Fruit fly (Drosophila melanogaster) whole organism, embryonic: ENCODE measurements around the gene DnaJ-1.

Source experiments
- Aef1 ChIP-seq: fragments of 200-800 bp; sonication (Bioruptor generic); IDR thresholded peaks from 3 replicates; pipeline ENCODE4 v1.3.6; 2022; ENCODE audit warnings: missing biosample characterization, missing genetic modification characterization
- Atf6 ChIP-seq: fragments of 200-800 bp; sonication (Bioruptor generic); IDR thresholded peaks from 2 replicates; pipeline ENCODE4 v1.3.6; 2022; ENCODE audit warnings: missing biosample characterization, missing genetic modification characterization
- BEAF-32 ChIP-seq: fragments of 200-800 bp; sonication (Bioruptor generic); optimal IDR thresholded peaks from 3 replicates; lab custom pipeline; 2017; ENCODE audit warnings: missing biosample characterization, missing genetic modification characterization, mild to moderate bottlenecking, moderate library complexity, missing genetic modification reagents
- CG11723 ChIP-seq: fragments of 200-800 bp; sonication (Bioruptor generic); optimal IDR thresholded peaks from 2 replicates; lab custom pipeline; 2017; ENCODE audit warnings: missing biosample characterization, mild to moderate bottlenecking, missing genetic modification characterization
- CG1233 ChIP-seq: fragments of 200-800 bp; sonication (Bioruptor generic); optimal IDR thresholded peaks from 4 replicates; lab custom pipeline; 2018; ENCODE audit warnings: missing biosample characterization, mild to moderate bottlenecking, missing genetic modification characterization
- CG18011 ChIP-seq: fragments of 200-800 bp; sonication (Bioruptor generic); optimal IDR thresholded peaks from 2 replicates; lab custom pipeline; 2017; ENCODE audit warnings: missing biosample characterization, missing genetic modification characterization, mild to moderate bottlenecking, moderate library complexity, missing genotype
- CG2202 ChIP-seq: fragments of 200-800 bp; sonication (Bioruptor generic); optimal IDR thresholded peaks from 2 replicates; lab custom pipeline; 2018; ENCODE audit warnings: missing biosample characterization, mild to moderate bottlenecking, missing genetic modification characterization
- CG32767 ChIP-seq: fragments of 200-800 bp; sonication (Bioruptor generic); IDR thresholded peaks from 2 replicates; pipeline ENCODE4 v1.3.6; 2022; ENCODE audit warnings: missing biosample characterization, missing genetic modification characterization
- CG32772 ChIP-seq: fragments of 200-800 bp; sonication (Bioruptor generic); IDR thresholded peaks from 2 replicates; pipeline ENCODE4 v1.3.6; 2022; ENCODE audit warnings: missing biosample characterization, missing genetic modification characterization
- CG34376 ChIP-seq: fragments of 200-800 bp; sonication (Bioruptor generic); optimal IDR thresholded peaks from 2 replicates; lab custom pipeline; 2018; ENCODE audit warnings: missing biosample characterization, mild to moderate bottlenecking, missing genetic modification characterization
- CG4617 ChIP-seq: fragments of 200-800 bp; sonication (Bioruptor generic); optimal IDR thresholded peaks from 3 replicates; lab custom pipeline; 2016; ENCODE audit warnings: missing biosample characterization, missing genetic modification characterization, borderline replicate concordance
- CG4730 ChIP-seq: fragments of 200-800 bp; sonication (Bioruptor generic); IDR thresholded peaks from 2 replicates; pipeline ENCODE4 v1.3.6; 2022; ENCODE audit warnings: missing biosample characterization, missing genetic modification characterization
- CG6765 ChIP-seq: fragments of 200-800 bp; sonication (Bioruptor generic); optimal IDR thresholded peaks from 3 replicates; lab custom pipeline; 2017; ENCODE audit warnings: missing biosample characterization, mild to moderate bottlenecking, missing genetic modification characterization
- CG7928 ChIP-seq: fragments of 200-800 bp; sonication (Bioruptor generic); optimal IDR thresholded peaks from 2 replicates; lab custom pipeline; 2017; ENCODE audit warnings: missing biosample characterization, mild to moderate bottlenecking, missing genetic modification characterization
- CG8478 ChIP-seq: fragments of >200 bp; optimal IDR thresholded peaks from 2 replicates; lab custom pipeline; 2018
- CG9437 ChIP-seq: fragments of 200-800 bp; sonication (Bioruptor generic); optimal IDR thresholded peaks from 2 replicates; lab custom pipeline; 2018; ENCODE audit warnings: missing biosample characterization, mild to moderate bottlenecking, missing genetic modification characterization
- CoRest ChIP-seq: fragments of 200-800 bp; sonication (Bioruptor generic); optimal IDR thresholded peaks from 3 replicates; lab custom pipeline; 2018; ENCODE audit warnings: missing biosample characterization, mild to moderate bottlenecking, missing genetic modification characterization, moderate library complexity
- Dp ChIP-seq: fragments of 200-800 bp; sonication (Bioruptor generic); optimal IDR thresholded peaks from 2 replicates; lab custom pipeline; 2018; ENCODE audit warnings: missing biosample characterization, mild to moderate bottlenecking, missing genetic modification characterization, moderate library complexity
- MBD-R2 ChIP-seq: fragments of 200-800 bp; sonication (Bioruptor generic); IDR thresholded peaks from 2 replicates; pipeline ENCODE4 v1.3.6; 2022; ENCODE audit warnings: missing biosample characterization, missing genetic modification characterization
- MESR4 ChIP-seq: fragments of 200-800 bp; sonication (Bioruptor generic); optimal IDR thresholded peaks from 2 replicates; lab custom pipeline; 2018; ENCODE audit warnings: missing biosample characterization, mild to moderate bottlenecking, missing genetic modification characterization, moderate library complexity
- Pdp1 ChIP-seq, 2 experiments: fragments of 200-800 bp; sonication (Bioruptor generic); optimal IDR thresholded peaks; 3 replicates each; lab custom pipeline; 2016; ENCODE audit warnings: missing biosample characterization in 2 of 2, missing genetic modification characterization in 2 of 2, mild to moderate bottlenecking in 1 of 2, moderate library complexity in 1 of 2
- Sin3A ChIP-seq: fragments of >200 bp; optimal IDR thresholded peaks from 2 replicates; lab custom pipeline; 2018
- Ssrp ChIP-seq: fragments of 200-800 bp; sonication (Bioruptor generic); optimal IDR thresholded peaks from 2 replicates; lab custom pipeline; 2018; ENCODE audit warnings: missing biosample characterization, mild to moderate bottlenecking, missing genetic modification characterization, moderate library complexity
- amos ChIP-seq: fragments of 200-800 bp; sonication (Bioruptor generic); IDR thresholded peaks from 2 replicates; pipeline ENCODE4 v1.3.6; 2022; ENCODE audit warnings: missing biosample characterization, missing genetic modification characterization; ENCODE audit not compliant: partially characterized antibody
- br ChIP-seq: fragments of >200 bp; optimal IDR thresholded peaks from 2 replicates; lab custom pipeline; 2017
- crc ChIP-seq: fragments of 200-800 bp; sonication (Bioruptor generic); optimal IDR thresholded peaks from 2 replicates; lab custom pipeline; 2016; ENCODE audit warnings: missing biosample characterization, missing genetic modification characterization
- dm ChIP-seq: fragments of 200-800 bp; sonication (Bioruptor generic); optimal IDR thresholded peaks from 3 replicates; lab custom pipeline; 2016; ENCODE audit warnings: missing biosample characterization, missing genetic modification characterization
- fru ChIP-seq: fragments of >200 bp; optimal IDR thresholded peaks from 2 replicates; lab custom pipeline; 2017
- ftz-f1 ChIP-seq: fragments of 200-800 bp; sonication (Bioruptor generic); optimal IDR thresholded peaks from 2 replicates; lab custom pipeline; 2016; ENCODE audit warnings: missing biosample characterization, missing genetic modification characterization
- hbn ChIP-seq: fragments of 200-800 bp; sonication (Bioruptor generic); IDR thresholded peaks from 2 replicates; pipeline ENCODE4 v1.3.6; 2022; ENCODE audit warnings: missing biosample characterization, missing genetic modification characterization; ENCODE audit not compliant: partially characterized antibody
- inv ChIP-seq: fragments of 200-800 bp; sonication (Bioruptor generic); IDR thresholded peaks from 2 replicates; pipeline ENCODE4 v1.3.6; 2022; ENCODE audit warnings: missing biosample characterization, missing genetic modification characterization; ENCODE audit not compliant: partially characterized antibody
- lbe ChIP-seq: fragments of 200-800 bp; sonication (Bioruptor generic); optimal IDR thresholded peaks from 2 replicates; lab custom pipeline; 2016; ENCODE audit warnings: missing biosample characterization, mild to moderate bottlenecking, missing genetic modification characterization
- lmd ChIP-seq: fragments of 200-800 bp; sonication (Bioruptor generic); IDR thresholded peaks from 2 replicates; pipeline ENCODE4 v1.3.6; 2022; ENCODE audit warnings: missing biosample characterization, missing genetic modification characterization
- mirr ChIP-seq: fragments of 200-800 bp; sonication (Bioruptor generic); optimal IDR thresholded peaks from 3 replicates; lab custom pipeline; 2018; ENCODE audit warnings: missing biosample characterization, mild to moderate bottlenecking, missing genetic modification characterization
- pzg ChIP-seq: fragments of 200-800 bp; sonication (Bioruptor generic); optimal IDR thresholded peaks from 3 replicates; lab custom pipeline; 2018; ENCODE audit warnings: missing biosample characterization, mild to moderate bottlenecking, missing genetic modification characterization, moderate library complexity
- tap ChIP-seq: fragments of 200-800 bp; optimal IDR thresholded peaks from 3 replicates; lab custom pipeline; 2019; ENCODE audit warnings: missing biosample characterization, mild to moderate bottlenecking, missing genetic modification characterization, moderate library complexity
- tna ChIP-seq: fragments of 200-800 bp; sonication (Bioruptor generic); IDR thresholded peaks from 2 replicates; pipeline ENCODE4 v1.3.6; 2022; ENCODE audit warnings: missing biosample characterization, missing genetic modification characterization; ENCODE audit not compliant: partially characterized antibody
- unc-4 ChIP-seq: fragments of 200-800 bp; sonication (Bioruptor generic); IDR thresholded peaks from 2 replicates; pipeline ENCODE4 v1.3.6; 2022; ENCODE audit warnings: missing biosample characterization, missing genetic modification characterization; ENCODE audit not compliant: partially characterized antibody
- vnd ChIP-seq: fragments of 200-800 bp; sonication (Bioruptor generic); IDR thresholded peaks from 3 replicates; pipeline ENCODE4 v1.3.6; 2022; ENCODE audit warnings: missing biosample characterization, missing genetic modification characterization; ENCODE audit not compliant: partially characterized antibody
- zfh2 ChIP-seq: fragments of 200-800 bp; sonication (Bioruptor generic); optimal IDR thresholded peaks from 2 replicates; lab custom pipeline; 2016; ENCODE audit warnings: missing biosample characterization, missing genetic modification characterization

DnaJ-1 gene

dm6 chr3L:5779476-5780401, 27.8 kb upstream of the DnaJ-1 start, which contains the start of the genes Myt1, PGRP-LD and Pmi (continued):
- no peak for TF ChIP-seq hbn
- no peak for TF ChIP-seq Ssrp
- peak; percentile 60 for TF ChIP-seq MESR4 (GFP tag; lab: Kevin White, UChicago)
- no peak for TF ChIP-seq CG11723 (GFP tag; lab: Kevin White, UChicago)
- TF ChIP-seq CG7928 (GFP tag; lab: Kevin White, UChicago) = no peak
- TF ChIP-seq br (lab: Kevin White, UChicago) = no peak
- no peak for TF ChIP-seq Atf6 (GFP tag; lab: Robert Waterston, UW)
- peak; percentile 37; the same call in 1 of the 2 replicates for TF ChIP-seq unc-4 (GFP tag; lab: Robert Waterston, UW)
- TF ChIP-seq fru (lab: Kevin White, UChicago) = no peak
- TF ChIP-seq crc (GFP tag; lab: Kevin White, UChicago) = no peak
- no peak for TF ChIP-seq zfh2
- peak; percentile 69 for TF ChIP-seq BEAF-32 (GFP tag; lab: Kevin White, UChicago)
- TF ChIP-seq CG1233 = no peak
- peak; percentile 21 for TF ChIP-seq CG4617
- TF ChIP-seq tap (tag; lab: Kevin White, UChicago) = no peak
- peak; percentile 55 for TF ChIP-seq Sin3A (lab: Kevin White, UChicago)
- peak; percentile 10 for TF ChIP-seq CoRest
- TF ChIP-seq CG6765 = no peak
- TF ChIP-seq Aef1 (GFP tag; lab: Robert Waterston, UW) = no peak
- TF ChIP-seq dm (GFP tag; lab: Kevin White, UChicago) = no peak
- no peak for TF ChIP-seq CG4730 (GFP tag; lab: Robert Waterston, UW)
- TF ChIP-seq tna = no peak
- no peak for TF ChIP-seq CG18011 (GFP tag; lab: Kevin White, UChicago)
- no peak for TF ChIP-seq mirr (GFP tag; lab: Kevin White, UChicago)
- TF ChIP-seq inv (GFP tag; lab: Robert Waterston, UW) = 0 out of 2 replicates have a peak, but pooled peaks have one; percentile 7
- TF ChIP-seq CG32767 = no peak
- peak; percentile 79 for TF ChIP-seq ftz-f1 (GFP tag; lab: Kevin White, UChicago)
- TF ChIP-seq MBD-R2 (GFP tag; lab: Robert Waterston, UW) = peak; percentile 33; the same call in 1 of the 2 replicates
- TF ChIP-seq CG8478 (lab: Kevin White, UChicago) = no peak
- TF ChIP-seq Pdp1 (GFP tag; optimal IDR thresholded peaks at IDR 0.05; lab: Kevin White, UChicago) = peak in 1 of 2 experiments; percentile 98
- no peak for TF ChIP-seq CG34376 (GFP tag; lab: Kevin White, UChicago)
- peak; percentile 42 for TF ChIP-seq pzg
- TF ChIP-seq CG32772 (GFP tag; lab: Robert Waterston, UW) = no peak
- TF ChIP-seq CG9437 (GFP tag; lab: Kevin White, UChicago) = no peak
- no peak for TF ChIP-seq vnd
- peak; percentile 86 for TF ChIP-seq Dp (GFP tag; lab: Kevin White, UChicago)
- peak; percentile 2 for TF ChIP-seq lbe (GFP tag; lab: Kevin White, UChicago)
- no peak for TF ChIP-seq CG2202
- no peak for TF ChIP-seq lmd (GFP tag; lab: Robert Waterston, UW)
- TF ChIP-seq amos (GFP tag; lab: Robert Waterston, UW) = 0 out of 2 replicates have a peak, but pooled peaks have one; percentile 4
